Comparison of ENCODE assay signal across 1 worm cellular context in genomic region chrIV:16775925-16776324, ce11.
TF ChIP-seq lines count a peak whose summit lies in the region.

No protein-coding gene starts in this region.

TF ChIP-seq in whole organism, young adult, 124 proteins besides CTCF, POLR2A, EP300 and RAD21 (continued from another document):
- TF ChIP-seq Y95B8A.8 (GFP tag; IDR thresholded peaks at IDR 0.05; lab: Robert Waterston, UW) = 0 out of 2 replicates have a peak, but pooled peaks have one; percentile 34
- peak; percentile 92 for TF ChIP-seq B0261.1 (tag; optimal IDR thresholded peaks at IDR 0.05; lab: Kevin White, UChicago)
- no peak; the same call in 1 of the 2 replicates for TF ChIP-seq egrh-3 (GFP tag; IDR thresholded peaks at IDR 0.05; lab: Robert Waterston, UW)
- no peak for TF ChIP-seq snpc-1.1 (tag; optimal IDR thresholded peaks at IDR 0.05; lab: Kevin White, UChicago; ENCODE audit: insufficient read depth)
- peak; percentile 87 for TF ChIP-seq rpc-1 (optimal IDR thresholded peaks at IDR 0.05; lab: Kevin White, UChicago)
- peak; percentile 95 for TF ChIP-seq rpc-1 (tag; optimal IDR thresholded peaks at IDR 0.05; lab: Kevin White, UChicago)
- no peak for TF ChIP-seq ccch-3 (GFP tag; optimal IDR thresholded peaks at IDR 0.05; lab: Kevin White, UChicago)
- peak; percentile 66 for TF ChIP-seq hmg-1.2 (GFP tag; IDR thresholded peaks at IDR 0.05; lab: Robert Waterston, UW)
- TF ChIP-seq T07F8.4 (tag; optimal IDR thresholded peaks at IDR 0.05; lab: Kevin White, UChicago) = peak; percentile 37
- peak; percentile 20 for TF ChIP-seq mes-4 (tag; optimal IDR thresholded peaks at IDR 0.05; lab: Kevin White, UChicago)
- TF ChIP-seq ceh-58 (GFP tag; IDR thresholded peaks at IDR 0.05; lab: Robert Waterston, UW) = no peak
- TF ChIP-seq let-607 (tag; optimal IDR thresholded peaks at IDR 0.05; lab: Kevin White, UChicago) = peak; percentile 8 to 26
- peak; percentile 18 for TF ChIP-seq hrde-1 (tag; optimal IDR thresholded peaks at IDR 0.05; lab: Kevin White, UChicago; ENCODE audit: borderline replicate concordance)
- TF ChIP-seq athp-1 (tag; optimal IDR thresholded peaks at IDR 0.05; lab: Kevin White, UChicago) = peak; percentile 17
- peak; percentile 49 for TF ChIP-seq tbx-9 (tag; optimal IDR thresholded peaks at IDR 0.05; lab: Kevin White, UChicago; ENCODE audit: borderline replicate concordance)
- no peak for TF ChIP-seq Y53G8AR.9 (GFP tag; conservative IDR thresholded peaks at IDR 0.05; lab: Robert Waterston, UW)
- peak; percentile 8 for TF ChIP-seq lsl-1 (GFP tag; optimal IDR thresholded peaks at IDR 0.05; lab: Kevin White, UChicago)
- TF ChIP-seq lin-26 (GFP tag; IDR thresholded peaks at IDR 0.05; lab: Robert Waterston, UW) = peak; percentile 83
- peak; percentile 21; the same call in 1 of the 2 replicates for TF ChIP-seq attf-3 (GFP tag; conservative IDR thresholded peaks at IDR 0.05; lab: Robert Waterston, UW)
- TF ChIP-seq D2030.7 (GFP tag; IDR thresholded peaks at IDR 0.05; lab: Robert Waterston, UW) = peak; percentile 71
- TF ChIP-seq ztf-18 (tag; optimal IDR thresholded peaks at IDR 0.05; lab: Kevin White, UChicago) = peak; percentile 51
- TF ChIP-seq nhr-179 (tag; optimal IDR thresholded peaks at IDR 0.05; lab: Kevin White, UChicago) = peak; percentile 6
- TF ChIP-seq ama-1 (optimal IDR thresholded peaks at IDR 0.05; lab: Kevin White, UChicago) = no peak
- TF ChIP-seq ama-1 (GFP tag; optimal IDR thresholded peaks at IDR 0.05; lab: Kevin White, UChicago) = peak in 1 of 2 experiments; percentile 78
- TF ChIP-seq F33H1.4 (GFP tag; IDR thresholded peaks at IDR 0.05; lab: Robert Waterston, UW) = no peak
- TF ChIP-seq lin-40 (tag; optimal IDR thresholded peaks at IDR 0.05; lab: Kevin White, UChicago) = no peak
- TF ChIP-seq rec-8 (tag; optimal IDR thresholded peaks at IDR 0.05; lab: Kevin White, UChicago) = peak; percentile 47 to 72
- no peak for TF ChIP-seq T26A5.8 (tag; optimal IDR thresholded peaks at IDR 0.05; lab: Kevin White, UChicago)
- TF ChIP-seq tbp1 (GFP tag; optimal IDR thresholded peaks at IDR 0.05; lab: Kevin White, UChicago) = peak; percentile 99
- peak; percentile 50 for TF ChIP-seq repo-1 (tag; optimal IDR thresholded peaks at IDR 0.05; lab: Kevin White, UChicago)
- peak; percentile 85 for TF ChIP-seq him-1 (tag; optimal IDR thresholded peaks at IDR 0.05; lab: Kevin White, UChicago)
- TF ChIP-seq fkh-3 (tag; optimal IDR thresholded peaks at IDR 0.05; lab: Kevin White, UChicago) = peak; percentile 9
- TF ChIP-seq snpc-1.3 (tag; optimal IDR thresholded peaks at IDR 0.05; lab: Kevin White, UChicago; ENCODE audit: insufficient read depth) = peak; percentile 77
- TF ChIP-seq B0035.1 (tag; optimal IDR thresholded peaks at IDR 0.05; lab: Kevin White, UChicago) = no peak
- TF ChIP-seq pha-4 (tag; optimal IDR thresholded peaks at IDR 0.05; lab: Kevin White, UChicago) = no peak
- TF ChIP-seq ceh-27 (GFP tag; optimal IDR thresholded peaks at IDR 0.05; lab: Kevin White, UChicago) = peak; percentile 37
